Worm (Caenorhabditis elegans) whole organism, L2 larva: ENCODE data around the gene Y105C5A.15.
"Not testable (repeated sequence)": the region's sequence is repeated elsewhere in the genome, so short reads cannot be mapped to it uniquely, and the experiment has no call there.

Experiments used
- C34F6.9 ChIP-seq: fragments of 150-350 bp; optimal IDR thresholded peaks from 2 replicates; lab custom pipeline; 2014; ENCODE audit warnings: missing biosample characterization, missing genetic modification characterization
- F13H6.1 ChIP-seq: sonication (generic microtip); optimal IDR thresholded peaks from 2 replicates; lab custom pipeline; 2016; ENCODE audit warnings: missing genetic modification characterization, missing compliant biosample characterization
- Y55F3AM.14 ChIP-seq: fragments of 200-800 bp; sonication (Bioruptor generic); optimal IDR thresholded peaks from 2 replicates; lab custom pipeline; 2018; ENCODE audit warnings: mild to moderate bottlenecking, missing genetic modification characterization, missing compliant biosample characterization
- alr-1 ChIP-seq: fragments of 150-350 bp; optimal IDR thresholded peaks from 2 replicates; lab custom pipeline; 2014; ENCODE audit warnings: missing biosample characterization, missing genetic modification characterization
- ama-1 ChIP-seq: fragments of 150-350 bp; optimal IDR thresholded peaks from 2 replicates; lab custom pipeline; 2018; ENCODE audit warnings: inconsistent platforms
- blmp-1 ChIP-seq: sonication (generic microtip); optimal IDR thresholded peaks from 2 replicates; lab custom pipeline; 2017; ENCODE audit warnings: missing genetic modification characterization, mild to moderate bottlenecking, missing compliant biosample characterization, antibody characterized with exemption, moderate library complexity; ENCODE audit not compliant: insufficient read depth
- ceh-16 ChIP-seq: fragments of 150-350 bp; optimal IDR thresholded peaks from 2 replicates; lab custom pipeline; 2014; ENCODE audit warnings: missing biosample characterization, missing genetic modification characterization
- ceh-82 ChIP-seq: fragments of 150-350 bp; optimal IDR thresholded peaks from 2 replicates; lab custom pipeline; 2014; ENCODE audit warnings: missing biosample characterization, missing genetic modification characterization
- crh-2 ChIP-seq: sonication (generic microtip); optimal IDR thresholded peaks from 2 replicates; lab custom pipeline; 2017; ENCODE audit warnings: missing biosample characterization, missing genetic modification characterization
- elt-1 ChIP-seq: fragments of 150-350 bp; optimal IDR thresholded peaks from 2 replicates; lab custom pipeline; 2014; ENCODE audit warnings: missing biosample characterization, missing genetic modification characterization
- elt-3 ChIP-seq: sonication (generic microtip); optimal IDR thresholded peaks from 2 replicates; lab custom pipeline; 2017; ENCODE audit warnings: missing biosample characterization, missing genetic modification characterization
- fos-1 ChIP-seq: fragments of 150-350 bp; optimal IDR thresholded peaks from 2 replicates; lab custom pipeline; 2014; ENCODE audit warnings: missing biosample characterization, missing genetic modification characterization
- gmeb-1 ChIP-seq: fragments of 150-350 bp; optimal IDR thresholded peaks from 2 replicates; lab custom pipeline; 2014; ENCODE audit warnings: missing biosample characterization, missing genetic modification characterization
- lin-11 ChIP-seq: fragments of 150-350 bp; sonication (generic microtip); optimal IDR thresholded peaks from 2 replicates; lab custom pipeline; 2014; ENCODE audit warnings: missing biosample characterization, missing genetic modification characterization, inconsistent platforms, mixed read lengths
- lin-13 ChIP-seq: fragments of 150-350 bp; optimal IDR thresholded peaks from 2 replicates; lab custom pipeline; 2014; ENCODE audit warnings: missing biosample characterization, missing genetic modification reagents, missing genetic modification characterization
- lsy-2 ChIP-seq, 2 experiments: fragments of 150-350 bp in 1 of 2; sonication (generic microtip) in 1 of 2; optimal IDR thresholded peaks; 2 replicates each; lab custom pipeline; 2014 to 2017; ENCODE audit warnings: missing biosample characterization in 2 of 2, missing genetic modification characterization in 2 of 2
- mab-5 ChIP-seq: fragments of 150-350 bp; optimal IDR thresholded peaks from 2 replicates; lab custom pipeline; 2014; ENCODE audit warnings: missing biosample characterization, missing genetic modification characterization
- mbf-1 ChIP-seq: sonication (generic microtip); optimal IDR thresholded peaks from 2 replicates; lab custom pipeline; 2017; ENCODE audit warnings: missing biosample characterization, missing genetic modification characterization
- nhr-10 ChIP-seq: sonication (generic microtip); optimal IDR thresholded peaks from 2 replicates; lab custom pipeline; 2017; ENCODE audit warnings: missing biosample characterization, missing genetic modification characterization
- nhr-11 ChIP-seq: fragments of 150-350 bp; optimal IDR thresholded peaks from 2 replicates; lab custom pipeline; 2014; ENCODE audit warnings: missing biosample characterization, missing genetic modification characterization
- nhr-12 ChIP-seq: fragments of 150-350 bp; optimal IDR thresholded peaks from 2 replicates; lab custom pipeline; 2014; ENCODE audit warnings: missing biosample characterization, missing genetic modification characterization
- nhr-21 ChIP-seq: fragments of 150-350 bp; optimal IDR thresholded peaks from 2 replicates; lab custom pipeline; 2014; ENCODE audit warnings: missing biosample characterization, missing genetic modification characterization
- nhr-23 ChIP-seq: fragments of 150-350 bp; optimal IDR thresholded peaks from 2 replicates; lab custom pipeline; 2014; ENCODE audit warnings: missing biosample characterization, missing genetic modification reagents, missing genetic modification characterization
- nhr-237 ChIP-seq: fragments of 150-350 bp; optimal IDR thresholded peaks from 2 replicates; lab custom pipeline; 2014; ENCODE audit warnings: missing biosample characterization, missing genetic modification characterization
- nhr-25 ChIP-seq: fragments of 150-350 bp; sonication (generic microtip); optimal IDR thresholded peaks from 3 replicates; lab custom pipeline; 2014; ENCODE audit warnings: missing biosample characterization, missing genetic modification characterization
- nhr-6 ChIP-seq: fragments of 150-350 bp; optimal IDR thresholded peaks from 2 replicates; lab custom pipeline; 2014; ENCODE audit warnings: missing biosample characterization, missing genetic modification characterization
- nhr-77 ChIP-seq: fragments of 150-350 bp; optimal IDR thresholded peaks from 2 replicates; lab custom pipeline; 2014; ENCODE audit warnings: missing biosample characterization, missing genetic modification characterization
- peb-1 ChIP-seq: fragments of 150-350 bp; optimal IDR thresholded peaks from 2 replicates; lab custom pipeline; 2014; ENCODE audit warnings: missing biosample characterization, missing genetic modification characterization
- sem-4 ChIP-seq: fragments of 150-350 bp; optimal IDR thresholded peaks from 2 replicates; lab custom pipeline; 2014; ENCODE audit warnings: missing biosample characterization, missing genetic modification reagents, missing genetic modification characterization
- skn-1 ChIP-seq: sonication (generic microtip); optimal IDR thresholded peaks from 2 replicates; lab custom pipeline; 2017; ENCODE audit warnings: missing biosample characterization, missing genetic modification characterization
- sma-3 ChIP-seq: sonication (generic microtip); optimal IDR thresholded peaks from 2 replicates; lab custom pipeline; 2016; ENCODE audit warnings: missing genetic modification reagents, missing genetic modification characterization, missing compliant biosample characterization
- sma-9 ChIP-seq, 2 experiments: fragments of 150-350 bp in 1 of 2; sonication (generic microtip) in 1 of 2; optimal IDR thresholded peaks; 2 replicates each; lab custom pipeline; 2014 to 2016; ENCODE audit warnings: missing genetic modification characterization in 2 of 2, mild to moderate bottlenecking in 1 of 2, missing biosample characterization in 1 of 2, missing compliant biosample characterization in 1 of 2, missing genetic modification reagents in 1 of 2, moderate library complexity in 1 of 2
- unc-39 ChIP-seq: fragments of 150-350 bp; optimal IDR thresholded peaks from 2 replicates; lab custom pipeline; 2014; ENCODE audit warnings: missing biosample characterization, missing genetic modification characterization
- unc-55 ChIP-seq: fragments of 150-350 bp; sonication (generic microtip); optimal IDR thresholded peaks from 3 replicates; lab custom pipeline; 2014; ENCODE audit warnings: missing biosample characterization, missing genetic modification reagents, missing genetic modification characterization
- zag-1 ChIP-seq: fragments of 150-350 bp; optimal IDR thresholded peaks from 2 replicates; lab custom pipeline; 2014; ENCODE audit warnings: missing biosample characterization, missing genetic modification characterization
- ztf-1 ChIP-seq: fragments of 200-800 bp; sonication (Bioruptor generic); conservative IDR thresholded peaks from 2 replicates; pipeline ENCODE4 v1.3.6; 2022; ENCODE audit warnings: missing genetic modification characterization, missing compliant biosample characterization
- ztf-11 ChIP-seq: sonication (generic microtip); optimal IDR thresholded peaks from 2 replicates; lab custom pipeline; 2017; ENCODE audit warnings: missing biosample characterization, missing genetic modification characterization
- ztf-4 ChIP-seq: fragments of 150-350 bp; optimal IDR thresholded peaks from 2 replicates; lab custom pipeline; 2014; ENCODE audit warnings: missing biosample characterization, missing genetic modification characterization

Gene Y105C5A.15

ce11 chrIV:15648245-15648644 lies 40.8 kb upstream of the Y105C5A.15 start:
- no peak for TF ChIP-seq F13H6.1 (tag; lab: Kevin White, UChicago)
- no peak for TF ChIP-seq unc-39 (tag; lab: Kevin White, UChicago)
- no peak for TF ChIP-seq fos-1 (tag; lab: Kevin White, UChicago)
- TF ChIP-seq crh-2 (tag; lab: Kevin White, UChicago): no peak
- TF ChIP-seq ceh-16 (tag; lab: Kevin White, UChicago): no peak
- TF ChIP-seq nhr-21: no peak
- no peak for TF ChIP-seq lin-13 (GFP tag; lab: Kevin White, UChicago)
- TF ChIP-seq nhr-237: no peak
- no peak for TF ChIP-seq alr-1 (tag; lab: Kevin White, UChicago)
- no peak for TF ChIP-seq sma-9 (GFP tag; optimal IDR thresholded peaks at IDR 0.05; lab: Kevin White, UChicago)
- no peak for TF ChIP-seq sma-9 (tag; optimal IDR thresholded peaks at IDR 0.05; lab: Kevin White, UChicago)
- TF ChIP-seq, all 48 proteins: peak for 0

ce11 chrIV:15658444-15658843 lies 30.6 kb upstream of the Y105C5A.15 start:
- TF ChIP-seq mab-5 (tag; lab: Kevin White, UChicago): no peak
- TF ChIP-seq unc-39 (tag; lab: Kevin White, UChicago): no peak
- TF ChIP-seq nhr-23 (tag; lab: Kevin White, UChicago): no peak
- no peak for TF ChIP-seq F13H6.1 (tag; lab: Kevin White, UChicago)
- TF ChIP-seq lin-11 (tag; lab: Kevin White, UChicago): no peak
- no peak for TF ChIP-seq nhr-77 (tag; lab: Kevin White, UChicago)
- no peak for TF ChIP-seq nhr-10 (tag; lab: Kevin White, UChicago)
- TF ChIP-seq ztf-1: no peak
- TF ChIP-seq peb-1 (tag; lab: Kevin White, UChicago): no peak
- no peak for TF ChIP-seq nhr-11 (tag; lab: Kevin White, UChicago)
- no peak for TF ChIP-seq elt-1 (tag; lab: Kevin White, UChicago)
- TF ChIP-seq Y55F3AM.14 (GFP tag; lab: Kevin White, UChicago): no peak
- TF ChIP-seq ztf-4 (tag; lab: Kevin White, UChicago): no peak
- no peak for TF ChIP-seq gmeb-1

- TF ChIP-seq blmp-1: peak; percentile 34
- no peak for TF ChIP-seq nhr-11 (tag; lab: Kevin White, UChicago)
- TF ChIP-seq fos-1 (tag; lab: Kevin White, UChicago): peak; percentile 37
- no peak for TF ChIP-seq C34F6.9
- no peak for TF ChIP-seq sem-4 (tag; lab: Kevin White, UChicago)
- no peak for TF ChIP-seq ztf-1
- TF ChIP-seq sma-3 (GFP tag; lab: Kevin White, UChicago): peak; percentile 42
- TF ChIP-seq lsy-2 (tag; optimal IDR thresholded peaks at IDR 0.05; lab: Kevin White, UChicago): no peak
- peak; percentile 37 for TF ChIP-seq nhr-25 (tag; lab: Kevin White, UChicago)
These were observed 16.0 kb upstream of the Y105C5A.15 start for ce11 chrIV:15672994-15673393.

- not testable (repeated sequence) for TF ChIP-seq mbf-1; nhr-12 (tag; lab: Kevin White, UChicago); mab-5 (tag; lab: Kevin White, UChicago)
- TF ChIP-seq, all 48 proteins: peak for 0; not testable (repeated sequence) for 48
These were observed 7.6 kb upstream of the Y105C5A.15 start, which contains the start of gene Y105C5A.26 for ce11 chrIV:15681445-15681844. Gene Y105C5A.26, minus strand, starts transcription at chrIV:15681545.

ce11 chrIV:15684521-15684920 lies 4.5 kb upstream of the Y105C5A.15 start:
- TF ChIP-seq nhr-11 (tag; lab: Kevin White, UChicago) (no peak), nhr-237 (no peak), nhr-6 (tag; lab: Kevin White, UChicago) (no peak)

ce11 chrIV:15686233-15686632 lies 2.8 kb upstream of the Y105C5A.15 start:
- no peak for TF ChIP-seq nhr-11 (tag; lab: Kevin White, UChicago)
- no peak for TF ChIP-seq ztf-1
- no peak for TF ChIP-seq C34F6.9
- no peak for TF ChIP-seq ztf-11
- no peak for TF ChIP-seq nhr-10 (tag; lab: Kevin White, UChicago)
- TF ChIP-seq nhr-21: no peak
- TF ChIP-seq zag-1: no peak
- no peak for TF ChIP-seq unc-55 (GFP tag; lab: Kevin White, UChicago)
- no peak for TF ChIP-seq ama-1 (lab: Kevin White, UChicago)
- TF ChIP-seq skn-1 (tag; lab: Kevin White, UChicago): no peak
- TF ChIP-seq elt-1 (tag; lab: Kevin White, UChicago): no peak
- no peak for TF ChIP-seq elt-3
- no peak for TF ChIP-seq F13H6.1 (tag; lab: Kevin White, UChicago)
- no peak for TF ChIP-seq nhr-77 (tag; lab: Kevin White, UChicago)
- no peak for TF ChIP-seq ceh-82
- no peak for TF ChIP-seq mab-5 (tag; lab: Kevin White, UChicago)
- TF ChIP-seq unc-39 (tag; lab: Kevin White, UChicago): no peak
- TF ChIP-seq, all 48 proteins: peak for 0
